Worm (Caenorhabditis elegans): Measurements from ENCODE around the gene catp-7.
A peak's percentile ranks its signal among the peaks of the same experiment; 100 is the strongest.

Gene catp-7

ce11 chrIV:8559132-8559531 lies 26.7 kb upstream of the catp-7 start, which contains the start of gene npr-22:
Gene npr-22, plus strand, starts transcription at chrIV:8559432.
- TF ChIP-seq elt-3 (tag; optimal IDR thresholded peaks at IDR 0.05) (no peak), skn-1 (tag; optimal IDR thresholded peaks at IDR 0.05) (no peak), fos-1 (tag; optimal IDR thresholded peaks at IDR 0.05) (no peak), ztf-4 (tag; optimal IDR thresholded peaks at IDR 0.05) (no peak), C34F6.9 (tag; optimal IDR thresholded peaks at IDR 0.05) (no peak), nhr-237 (tag; optimal IDR thresholded peaks at IDR 0.05) (no peak), dmd-4 (tag; optimal IDR thresholded peaks at IDR 0.05) (no peak)

ce11 chrIV:8570253-8570652 lies 15.5 kb upstream of the catp-7 start, which contains the start of gene Y59H11AM.4:
Gene Y59H11AM.4, minus strand, starts transcription at chrIV:8570353.
- TF ChIP-seq egl-27 (tag; optimal IDR thresholded peaks at IDR 0.05) (no peak), mbf-1 (tag; optimal IDR thresholded peaks at IDR 0.05) (no peak), F13H6.1 (tag; optimal IDR thresholded peaks at IDR 0.05) (no peak), nhr-12 (tag; optimal IDR thresholded peaks at IDR 0.05) (no peak), ZK546.5 (tag; optimal IDR thresholded peaks at IDR 0.05) (no peak), fos-1 (tag; optimal IDR thresholded peaks at IDR 0.05) (no peak), ceh-82 (tag; optimal IDR thresholded peaks at IDR 0.05) (no peak), unc-55 (GFP tag; optimal IDR thresholded peaks at IDR 0.05) (no peak), nhr-25 (tag; optimal IDR thresholded peaks at IDR 0.05) (no peak), sem-4 (tag; optimal IDR thresholded peaks at IDR 0.05) (no peak)

- TF ChIP-seq sma-3 (GFP tag; optimal IDR thresholded peaks at IDR 0.05) (no peak), lin-11 (tag; optimal IDR thresholded peaks at IDR 0.05) (no peak), aly-2 (tag; optimal IDR thresholded peaks at IDR 0.05) (no peak), ceh-82 (tag; optimal IDR thresholded peaks at IDR 0.05) (no peak), nhr-23 (tag; optimal IDR thresholded peaks at IDR 0.05) (no peak), snpc-4 (tag; optimal IDR thresholded peaks at IDR 0.05) (no peak), C34F6.9 (tag; optimal IDR thresholded peaks at IDR 0.05) (no peak), egl-27 (tag; optimal IDR thresholded peaks at IDR 0.05) (no peak), lin-39 (tag; optimal IDR thresholded peaks at IDR 0.05) (no peak), lin-13 (GFP tag; optimal IDR thresholded peaks at IDR 0.05) (no peak), nhr-237 (tag; optimal IDR thresholded peaks at IDR 0.05) (no peak), nhr-6 (tag; optimal IDR thresholded peaks at IDR 0.05) (no peak)
Measured at ce11 chrIV:8570719-8571118, 15.1 kb upstream of the catp-7 start.

ce11 chrIV:8571138-8571537 lies 14.6 kb upstream of the catp-7 start, which contains the start of gene Y59H11AM.1:
Gene Y59H11AM.1, plus strand, starts transcription at chrIV:8571438.
- TF ChIP-seq fos-1 (tag; optimal IDR thresholded peaks at IDR 0.05), result no peak
- no peak for TF ChIP-seq nhr-21 (tag; optimal IDR thresholded peaks at IDR 0.05)
- no peak for TF ChIP-seq unc-39 (tag; optimal IDR thresholded peaks at IDR 0.05)
- TF ChIP-seq blmp-1 (tag; optimal IDR thresholded peaks at IDR 0.05; ENCODE audit: insufficient read depth), result no peak
- TF ChIP-seq ama-1 (optimal IDR thresholded peaks at IDR 0.05), result no peak
- TF ChIP-seq lin-11 (tag; optimal IDR thresholded peaks at IDR 0.05), result no peak
- TF ChIP-seq F13H6.1 (tag; optimal IDR thresholded peaks at IDR 0.05), result no peak
- no peak for TF ChIP-seq mbf-1 (tag; optimal IDR thresholded peaks at IDR 0.05)
- TF ChIP-seq nhr-10 (tag; optimal IDR thresholded peaks at IDR 0.05), result no peak

ce11 chrIV:8587057-8587456 lies 1.3 kb downstream of the catp-7 start:
- TF ChIP-seq lin-11 (tag; optimal IDR thresholded peaks at IDR 0.05) (no peak), nhr-23 (tag; optimal IDR thresholded peaks at IDR 0.05) (no peak), nhr-129 (tag; optimal IDR thresholded peaks at IDR 0.05) (peak; percentile 76), lin-13 (GFP tag; optimal IDR thresholded peaks at IDR 0.05) (peak; percentile 22), nhr-6 (tag; optimal IDR thresholded peaks at IDR 0.05) (peak; percentile 43), ceh-16 (tag; optimal IDR thresholded peaks at IDR 0.05) (no peak), ceh-82 (tag; optimal IDR thresholded peaks at IDR 0.05) (peak; percentile 1), nhr-77 (tag; optimal IDR thresholded peaks at IDR 0.05) (no peak), Y55F3AM.14 (GFP tag; optimal IDR thresholded peaks at IDR 0.05) (peak; percentile 19), elt-3 (tag; optimal IDR thresholded peaks at IDR 0.05) (no peak), blmp-1 (tag; optimal IDR thresholded peaks at IDR 0.05; ENCODE audit: insufficient read depth) (no peak), ztf-11 (tag; optimal IDR thresholded peaks at IDR 0.05) (no peak), lsy-2 (tag; optimal IDR thresholded peaks at IDR 0.05) (peak; percentile 20 to 71), peb-1 (tag; optimal IDR thresholded peaks at IDR 0.05) (no peak), fos-1 (tag; optimal IDR thresholded peaks at IDR 0.05) (peak; percentile 55), C34F6.9 (tag; optimal IDR thresholded peaks at IDR 0.05) (peak; percentile 39), mab-5 (tag; optimal IDR thresholded peaks at IDR 0.05) (no peak), mbf-1 (tag; optimal IDR thresholded peaks at IDR 0.05) (no peak), ztf-4 (tag; optimal IDR thresholded peaks at IDR 0.05) (peak; percentile 35), nhr-11 (tag; optimal IDR thresholded peaks at IDR 0.05) (no peak), sma-9 (GFP tag; optimal IDR thresholded peaks at IDR 0.05) (peak; percentile 94), sma-9 (tag; optimal IDR thresholded peaks at IDR 0.05) (no peak), unc-62 (GFP tag; optimal IDR thresholded peaks at IDR 0.05) (peak; percentile 77), unc-55 (GFP tag; optimal IDR thresholded peaks at IDR 0.05) (peak; percentile 25), nhr-21 (tag; optimal IDR thresholded peaks at IDR 0.05) (peak; percentile 5), sem-4 (tag; optimal IDR thresholded peaks at IDR 0.05) (peak; percentile 66), sma-3 (GFP tag; optimal IDR thresholded peaks at IDR 0.05) (no peak), egl-27 (tag; optimal IDR thresholded peaks at IDR 0.05) (peak; percentile 58), F13H6.1 (tag; optimal IDR thresholded peaks at IDR 0.05) (peak; percentile 95), gmeb-1 (tag; optimal IDR thresholded peaks at IDR 0.05) (no peak), skn-1 (tag; optimal IDR thresholded peaks at IDR 0.05) (no peak), ama-1 (optimal IDR thresholded peaks at IDR 0.05) (no peak), unc-39 (tag; optimal IDR thresholded peaks at IDR 0.05) (no peak), mdl-1 (tag; optimal IDR thresholded peaks at IDR 0.05) (peak; percentile 19 to 40)

Measured in whole organism, L2 larva.